Worm (Caenorhabditis elegans) whole organism, L4 larva: ENCODE measurements around the gene str-84.

Source experiments
- ZK546.5 ChIP-seq, 2 experiments: sonication (generic microtip); optimal IDR thresholded peaks; 2 replicates each; lab custom pipeline; 2017; ENCODE audit warnings: missing biosample characterization in 2 of 2, missing genetic modification characterization in 2 of 2
- lim-7 ChIP-seq: fragments of 200-800 bp; sonication (Bioruptor generic); IDR thresholded peaks from 2 replicates; pipeline ENCODE4 v1.3.6; 2022; ENCODE audit warnings: missing genetic modification characterization, missing compliant biosample characterization
- nhr-237 ChIP-seq: sonication (generic microtip); optimal IDR thresholded peaks from 2 replicates; lab custom pipeline; 2017; ENCODE audit warnings: missing biosample characterization, missing genetic modification characterization

DNA sequence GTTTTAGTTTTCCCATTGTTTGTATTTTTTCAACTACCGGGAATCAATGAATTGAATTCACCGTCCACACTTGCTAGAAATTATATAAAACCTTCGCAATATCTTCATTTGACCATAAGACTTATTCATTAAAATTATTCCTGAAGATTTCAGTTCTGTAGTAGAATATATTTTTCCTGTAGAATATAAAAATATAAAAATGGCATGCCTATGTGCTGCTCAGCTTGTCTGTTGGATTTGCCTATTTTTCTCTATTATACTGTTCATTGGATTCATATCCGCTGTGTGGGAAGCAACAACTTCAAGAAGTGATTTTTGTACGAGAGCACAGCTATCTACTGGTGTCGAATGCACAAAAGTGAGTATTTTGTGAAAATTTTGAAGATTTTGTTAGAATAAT, 10.9 kb upstream of the str-84 start, which contains the start of gene F59E11.6:
- TF ChIP-seq nhr-237 (tag; lab: Kevin White, UChicago): no peak
- no peak for TF ChIP-seq lim-7
- TF ChIP-seq ZK546.5 (tag; optimal IDR thresholded peaks at IDR 0.05; lab: Kevin White, UChicago): no peak
